Worm (Caenorhabditis elegans) whole organism, early embryonic: ENCODE measurements around the gene T11F9.1.

Experiments used
- F13C5.2 ChIP-seq: sonication (generic microtip); optimal IDR thresholded peaks from 2 replicates; lab custom pipeline; 2017; ENCODE audit warnings: mild to moderate bottlenecking, missing genetic modification characterization, inconsistent platforms, missing compliant biosample characterization
- ama-1 ChIP-seq: fragments of 150-350 bp; optimal IDR thresholded peaks from 2 replicates; lab custom pipeline; 2014
- ets-7 ChIP-seq: sonication (generic microtip); optimal IDR thresholded peaks from 2 replicates; lab custom pipeline; 2016; ENCODE audit warnings: missing genotype, missing genetic modification characterization, missing compliant biosample characterization
- flt-1 ChIP-seq: fragments of 200-800 bp; sonication (Bioruptor generic); IDR thresholded peaks from 2 replicates; pipeline ENCODE4 v1.3.6; 2022; ENCODE audit warnings: missing genetic modification characterization, missing compliant biosample characterization
- hmbx-1 ChIP-seq: sonication (generic microtip); optimal IDR thresholded peaks from 2 replicates; lab custom pipeline; 2016; ENCODE audit warnings: mild to moderate bottlenecking, missing genetic modification characterization, missing compliant biosample characterization
- hmg-4 ChIP-seq: fragments of 200-800 bp; sonication (Bioruptor generic); optimal IDR thresholded peaks from 2 replicates; lab custom pipeline; 2018; ENCODE audit warnings: mild to moderate bottlenecking, missing genetic modification characterization, missing compliant biosample characterization
- hnd-1 ChIP-seq: sonication (generic microtip); optimal IDR thresholded peaks from 2 replicates; lab custom pipeline; 2016; ENCODE audit warnings: missing genetic modification characterization, missing compliant biosample characterization
- pes-1 ChIP-seq: fragments of 200-800 bp; sonication (Bioruptor generic); IDR thresholded peaks from 2 replicates; pipeline ENCODE4 v1.3.6; 2022; ENCODE audit warnings: missing genetic modification reagents, missing genetic modification characterization, missing compliant biosample characterization
- tbx-11 ChIP-seq: fragments of 200-800 bp; sonication (Bioruptor generic); IDR thresholded peaks from 2 replicates; pipeline ENCODE4 v1.3.6; 2022; ENCODE audit warnings: missing genetic modification characterization, missing compliant biosample characterization
- tbx-37 ChIP-seq: fragments of 200-800 bp; sonication (Bioruptor generic); conservative IDR thresholded peaks from 2 replicates; pipeline ENCODE4 v1.3.6; 2022; ENCODE audit warnings: missing genetic modification reagents, missing genetic modification characterization, missing compliant biosample characterization
- tra-4 ChIP-seq: sonication (generic microtip); optimal IDR thresholded peaks from 2 replicates; lab custom pipeline; 2017; ENCODE audit warnings: missing genetic modification characterization, missing compliant biosample characterization

DNA sequence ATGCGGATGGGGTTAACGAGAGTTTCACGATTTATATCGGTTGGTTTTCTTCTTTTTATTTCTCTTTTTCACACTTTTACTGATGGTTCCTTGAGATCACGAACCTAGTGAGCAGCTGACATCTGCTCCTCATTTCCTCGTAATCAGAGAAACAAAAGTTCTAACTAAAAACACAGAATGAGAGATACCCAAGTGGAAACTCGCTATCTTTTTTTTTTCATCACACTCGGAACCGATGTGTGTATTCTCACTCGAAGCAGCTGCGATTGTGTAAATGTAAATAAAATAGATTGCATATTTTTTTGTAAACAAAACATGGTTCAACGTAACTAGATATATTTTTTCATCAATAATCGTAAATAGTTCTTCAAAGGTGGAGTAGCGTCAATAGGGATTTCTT, 47.0 kb downstream of the T11F9.1 start:
- TF ChIP-seq tbx-11, result no peak
- no peak for TF ChIP-seq hnd-1 (tag; lab: Kevin White, UChicago)
- no peak for TF ChIP-seq pes-1 (GFP tag; lab: Robert Waterston, UW)
- no peak for TF ChIP-seq ama-1
- TF ChIP-seq flt-1 (GFP tag; lab: Robert Waterston, UW), result no peak
- TF ChIP-seq tra-4 (tag; lab: Kevin White, UChicago), result no peak
- TF ChIP-seq ets-7 (tag; lab: Kevin White, UChicago), result no peak
- no peak for TF ChIP-seq hmg-4
- TF ChIP-seq hmbx-1 (tag; lab: Kevin White, UChicago), result no peak
- no peak for TF ChIP-seq F13C5.2 (tag; lab: Kevin White, UChicago)
- TF ChIP-seq tbx-37 (GFP tag; lab: Robert Waterston, UW), result no peak
